Fruit fly (Drosophila melanogaster): ENCODE results near the gene CG6729.

DNA sequence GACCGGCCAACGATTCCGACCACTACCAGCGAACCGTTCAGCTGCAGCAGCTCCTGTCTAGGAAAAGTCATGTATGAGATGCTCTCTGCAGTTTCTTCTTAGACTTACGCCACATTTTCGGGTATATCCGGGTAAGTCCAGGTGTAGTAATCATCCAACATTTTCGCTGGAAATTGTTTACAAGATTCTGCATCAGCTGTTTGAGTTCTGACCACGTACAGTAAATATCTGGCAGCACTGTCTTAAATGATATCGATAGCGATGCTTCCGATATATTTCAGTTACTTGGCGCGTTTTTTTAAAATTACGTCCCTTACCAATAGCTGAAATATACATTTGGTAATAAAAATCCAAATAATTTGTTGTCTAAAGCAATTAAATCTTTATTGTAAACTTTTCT is at the start of gene CG6729:
- no peak for TF ChIP-seq cas (GFP tag; IDR thresholded peaks at IDR 0.05)
- no peak for TF ChIP-seq Blimp-1 (GFP tag; optimal IDR thresholded peaks at IDR 0.05)
- TF ChIP-seq CG8478 (optimal IDR thresholded peaks at IDR 0.05) = no peak
- TF ChIP-seq CG12659 (GFP tag; optimal IDR thresholded peaks at IDR 0.05) = no peak
- TF ChIP-seq CG33557 (GFP tag; optimal IDR thresholded peaks at IDR 0.05) = no peak
- no peak for TF ChIP-seq Vsx1 (GFP tag; optimal IDR thresholded peaks at IDR 0.05)
- TF ChIP-seq CG8388 (GFP tag; optimal IDR thresholded peaks at IDR 0.05) = no peak
- TF ChIP-seq CG1647 (GFP tag; optimal IDR thresholded peaks at IDR 0.05) = no peak

All from whole organism, embryonic.